Worm (Caenorhabditis elegans): ENCODE data around the gene wdr-5.1.

Gene wdr-5.1

DNA sequence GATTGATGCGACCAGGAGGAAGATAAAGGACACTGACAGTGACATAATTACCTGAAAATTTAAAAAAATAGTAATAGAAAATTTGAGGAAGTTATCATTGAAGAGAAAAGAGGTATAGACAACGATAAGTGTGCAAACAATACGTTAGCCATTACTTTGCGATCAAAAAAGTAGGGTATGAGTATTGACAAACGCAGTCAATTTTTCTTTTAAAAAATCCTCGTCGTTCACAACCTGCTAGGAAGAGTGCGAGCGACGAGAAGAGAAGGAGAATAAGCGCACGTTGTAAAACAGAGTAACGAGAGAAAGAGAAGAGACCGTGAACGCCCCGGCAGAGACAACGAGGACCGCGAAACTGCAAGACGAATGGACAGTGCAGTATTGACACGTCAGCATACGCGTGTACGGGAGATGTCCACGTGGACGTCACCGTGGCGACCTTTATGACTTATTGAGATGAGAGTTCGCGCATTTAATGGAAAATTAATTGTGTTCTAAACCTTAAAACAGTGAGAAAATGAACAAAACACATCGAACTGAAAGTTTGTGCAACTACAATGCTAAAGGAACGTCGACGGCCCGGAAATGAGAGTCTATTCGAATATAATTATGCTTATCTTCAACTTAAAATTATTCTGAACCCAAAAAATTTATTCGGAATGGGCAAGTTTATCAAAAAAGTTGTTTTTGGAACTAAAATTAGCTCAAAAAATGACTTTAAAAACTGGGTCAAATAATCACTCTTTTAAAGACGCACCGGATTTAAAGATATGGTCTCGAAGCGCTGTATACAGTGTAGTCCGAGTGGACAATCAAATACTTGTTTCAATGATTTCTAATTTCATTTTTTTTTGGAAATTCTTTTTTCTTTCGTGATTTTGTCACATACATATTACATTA, 3.4 kb upstream of the wdr-5.1 start, which contains the start of the genes pdi-1 and C14B1.2 (continued):
- TF ChIP-seq B0336.3 (GFP tag; IDR thresholded peaks at IDR 0.05), result peak; percentile 43; the same call in 1 of the 2 replicates
- TF ChIP-seq chd-7 (tag; optimal IDR thresholded peaks at IDR 0.05), result no peak
- no peak for TF ChIP-seq egrh-3 (GFP tag; IDR thresholded peaks at IDR 0.05)
- TF ChIP-seq lag-1 (GFP tag; IDR thresholded peaks at IDR 0.05), result no peak
- no peak for TF ChIP-seq Y53G8AR.9 (GFP tag; conservative IDR thresholded peaks at IDR 0.05)
- TF ChIP-seq lin-40 (tag; optimal IDR thresholded peaks at IDR 0.05), result peak; percentile 51
- TF ChIP-seq F52B5.7 (tag; optimal IDR thresholded peaks at IDR 0.05), result no peak
- no peak for TF ChIP-seq hrde-1 (tag; optimal IDR thresholded peaks at IDR 0.05; ENCODE audit: borderline replicate concordance)
- TF ChIP-seq F33H1.4 (GFP tag; IDR thresholded peaks at IDR 0.05), result peak; percentile 56
- TF ChIP-seq T26A5.8 (tag; optimal IDR thresholded peaks at IDR 0.05), result no peak
- TF ChIP-seq ceh-58 (GFP tag; IDR thresholded peaks at IDR 0.05), result no peak
- TF ChIP-seq egl-44 (GFP tag; IDR thresholded peaks at IDR 0.05), result no peak
- 0 out of 2 replicates have a peak, but pooled peaks have one; percentile 12 for TF ChIP-seq attf-6 (GFP tag; IDR thresholded peaks at IDR 0.05)
- no peak for TF ChIP-seq hsf-1 (GFP tag; IDR thresholded peaks at IDR 0.05)
- peak; percentile 56 for TF ChIP-seq hmg-1.2 (GFP tag; IDR thresholded peaks at IDR 0.05)
- TF ChIP-seq madf-6 (GFP tag; IDR thresholded peaks at IDR 0.05), result peak; percentile 13; the same call in 1 of the 2 replicates
- peak; percentile 35 for TF ChIP-seq lsl-1 (GFP tag; optimal IDR thresholded peaks at IDR 0.05)
- TF ChIP-seq ZK185.1 (tag; optimal IDR thresholded peaks at IDR 0.05; ENCODE audit: poor library complexity, severe bottlenecking), result no peak
- no peak for TF ChIP-seq dpl-1 (GFP tag; optimal IDR thresholded peaks at IDR 0.05)
- no peak for TF ChIP-seq gei-17 (GFP tag; optimal IDR thresholded peaks at IDR 0.05)
- no peak for TF ChIP-seq ceh-91 (GFP tag; IDR thresholded peaks at IDR 0.05)
- TF ChIP-seq snpc-3.4 (tag; optimal IDR thresholded peaks at IDR 0.05), result no peak
- TF ChIP-seq K11D2.4 (GFP tag; IDR thresholded peaks at IDR 0.05), result no peak
- no peak for TF ChIP-seq F57C9.4 (tag; optimal IDR thresholded peaks at IDR 0.05)
- no peak for TF ChIP-seq cebp-2 (GFP tag; IDR thresholded peaks at IDR 0.05)
- peak; percentile 53; the same call in 1 of the 2 replicates for TF ChIP-seq lin-26 (GFP tag; IDR thresholded peaks at IDR 0.05)
- TF ChIP-seq ztf-22 (GFP tag; optimal IDR thresholded peaks at IDR 0.05), result no peak
- TF ChIP-seq Y56A3A.18 (GFP tag; IDR thresholded peaks at IDR 0.05), result no peak
- TF ChIP-seq sptf-2 (GFP tag; optimal IDR thresholded peaks at IDR 0.05), result no peak
- TF ChIP-seq rcor-1 (GFP tag; IDR thresholded peaks at IDR 0.05), result peak; percentile 29; the same call in 1 of the 2 replicates
- peak; percentile 79 for TF ChIP-seq ztf-18 (tag; optimal IDR thresholded peaks at IDR 0.05)
- TF ChIP-seq nhr-80 (tag; optimal IDR thresholded peaks at IDR 0.05), result peak; percentile 91
- no peak for TF ChIP-seq F10E7.11 (tag; optimal IDR thresholded peaks at IDR 0.05)
- TF ChIP-seq zfh-2 (GFP tag; conservative IDR thresholded peaks at IDR 0.05), result peak; percentile 84
- no peak for TF ChIP-seq attf-3 (GFP tag; conservative IDR thresholded peaks at IDR 0.05)
- TF ChIP-seq lsy-27 (tag; optimal IDR thresholded peaks at IDR 0.05; ENCODE audit: borderline replicate concordance, insufficient read depth), result no peak
- no peak for TF ChIP-seq sea-2 (GFP tag; IDR thresholded peaks at IDR 0.05)
- TF ChIP-seq attf-5 (GFP tag; optimal IDR thresholded peaks at IDR 0.05), result peak; percentile 84
- TF ChIP-seq zim-3 (tag; optimal IDR thresholded peaks at IDR 0.05), result no peak
- TF ChIP-seq dox-1 (GFP tag; IDR thresholded peaks at IDR 0.05), result peak; percentile 85
- no peak for TF ChIP-seq rec-8 (tag; optimal IDR thresholded peaks at IDR 0.05)
- TF ChIP-seq nhr-90 (tag; optimal IDR thresholded peaks at IDR 0.05), result peak; percentile 45
- TF ChIP-seq bed-2 (GFP tag; IDR thresholded peaks at IDR 0.05), result no peak
- TF ChIP-seq nfya-1 (tag; optimal IDR thresholded peaks at IDR 0.05; ENCODE audit: borderline replicate concordance, insufficient read depth), result no peak
- peak; percentile 44 for TF ChIP-seq madf-10 (tag; optimal IDR thresholded peaks at IDR 0.05)
- TF ChIP-seq atf-7 (tag; optimal IDR thresholded peaks at IDR 0.05), result no peak
- no peak for TF ChIP-seq mxl-1 (tag; optimal IDR thresholded peaks at IDR 0.05)

Data from whole organism, young adult.